Worm (Caenorhabditis elegans): ENCODE data around the gene K10D6.3.

K10D6.3 gene

ce11 chrV:11220415-11220814, 20.0 kb downstream of the K10D6.3 start:
- TF ChIP-seq ceh-36 (tag; optimal IDR thresholded peaks at IDR 0.05) (no peak), B0310.2 (tag; optimal IDR thresholded peaks at IDR 0.05) (no peak), pes-1 (GFP tag; IDR thresholded peaks at IDR 0.05) (no peak), ets-7 (tag; optimal IDR thresholded peaks at IDR 0.05) (no peak), sea-1 (GFP tag; conservative IDR thresholded peaks at IDR 0.05) (no peak), hmg-4 (GFP tag; optimal IDR thresholded peaks at IDR 0.05) (no peak), ceh-13 (GFP tag; optimal IDR thresholded peaks at IDR 0.05) (no peak), ama-1 (optimal IDR thresholded peaks at IDR 0.05) (no peak), flt-1 (GFP tag; IDR thresholded peaks at IDR 0.05) (no peak)

- TF ChIP-seq tbx-37 (GFP tag; conservative IDR thresholded peaks at IDR 0.05) (no peak), F13C5.2 (tag; optimal IDR thresholded peaks at IDR 0.05) (no peak)
Measured at ce11 chrV:11220936-11221335, 20.5 kb downstream of the K10D6.3 start, which contains the start of gene T19B10.2. TSS of gene T19B10.2 (plus strand) at chrV:11221302.

ce11 chrV:11223698-11224097, 23.3 kb downstream of the K10D6.3 start:
- no peak for TF ChIP-seq ama-1 (optimal IDR thresholded peaks at IDR 0.05)
- no peak for TF ChIP-seq hnd-1 (tag; optimal IDR thresholded peaks at IDR 0.05)

ce11 chrV:11225981-11226380, 25.6 kb downstream of the K10D6.3 start, which contains the start of gene bgal-1:
TSS of gene bgal-1 (minus strand) at chrV:11226018.
- TF ChIP-seq sea-1 (GFP tag; conservative IDR thresholded peaks at IDR 0.05), result no peak
- TF ChIP-seq tra-4 (tag; optimal IDR thresholded peaks at IDR 0.05), result no peak
- no peak for TF ChIP-seq B0310.2 (tag; optimal IDR thresholded peaks at IDR 0.05)
- no peak for TF ChIP-seq hmbx-1 (tag; optimal IDR thresholded peaks at IDR 0.05)
- TF ChIP-seq tbx-11 (GFP tag; IDR thresholded peaks at IDR 0.05), result no peak
- no peak for TF ChIP-seq ceh-36 (tag; optimal IDR thresholded peaks at IDR 0.05)
- TF ChIP-seq F13C5.2 (tag; optimal IDR thresholded peaks at IDR 0.05), result no peak
- no peak for TF ChIP-seq ceh-13 (GFP tag; optimal IDR thresholded peaks at IDR 0.05)
- TF ChIP-seq hnd-1 (tag; optimal IDR thresholded peaks at IDR 0.05), result no peak
- TF ChIP-seq aly-1 (tag; optimal IDR thresholded peaks at IDR 0.05), result no peak
- no peak for TF ChIP-seq ets-7 (tag; optimal IDR thresholded peaks at IDR 0.05)
- no peak for TF ChIP-seq tbx-37 (GFP tag; conservative IDR thresholded peaks at IDR 0.05)
- no peak for TF ChIP-seq pes-1 (GFP tag; IDR thresholded peaks at IDR 0.05)
- no peak for TF ChIP-seq ama-1 (optimal IDR thresholded peaks at IDR 0.05)
- TF ChIP-seq scrt-1 (GFP tag; IDR thresholded peaks at IDR 0.05), result no peak
- no peak for TF ChIP-seq hmg-4 (GFP tag; optimal IDR thresholded peaks at IDR 0.05)
- TF ChIP-seq flt-1 (GFP tag; IDR thresholded peaks at IDR 0.05), result no peak

ce11 chrV:11228653-11229173, 28.3 kb downstream of the K10D6.3 start, which contains the start of gene pqn-70:
TSS of gene pqn-70 (minus strand) at chrV:11228703.
- no peak for TF ChIP-seq B0310.2 (tag; optimal IDR thresholded peaks at IDR 0.05)
- no peak for TF ChIP-seq tra-4 (tag; optimal IDR thresholded peaks at IDR 0.05)
- TF ChIP-seq hmg-4 (GFP tag; optimal IDR thresholded peaks at IDR 0.05), result peak; percentile 60
- 0 out of 2 replicates have a peak, but pooled peaks have one; percentile 11 for TF ChIP-seq tbx-37 (GFP tag; conservative IDR thresholded peaks at IDR 0.05)
- TF ChIP-seq hmbx-1 (tag; optimal IDR thresholded peaks at IDR 0.05), result no peak
- TF ChIP-seq F13C5.2 (tag; optimal IDR thresholded peaks at IDR 0.05), result peak; percentile 39

ce11 chrV:11231177-11231576, 30.8 kb downstream of the K10D6.3 start:
- no peak for TF ChIP-seq ama-1 (optimal IDR thresholded peaks at IDR 0.05)
- TF ChIP-seq ceh-13 (GFP tag; optimal IDR thresholded peaks at IDR 0.05), result no peak
- TF ChIP-seq flt-1 (GFP tag; IDR thresholded peaks at IDR 0.05), result no peak
- TF ChIP-seq ceh-36 (tag; optimal IDR thresholded peaks at IDR 0.05), result no peak
- TF ChIP-seq hmg-4 (GFP tag; optimal IDR thresholded peaks at IDR 0.05), result no peak
- no peak for TF ChIP-seq B0310.2 (tag; optimal IDR thresholded peaks at IDR 0.05)
- no peak for TF ChIP-seq tra-4 (tag; optimal IDR thresholded peaks at IDR 0.05)
- TF ChIP-seq sea-1 (GFP tag; conservative IDR thresholded peaks at IDR 0.05), result no peak

ce11 chrV:11234350-11234749, 33.9 kb downstream of the K10D6.3 start, which contains the start of gene T19B10.5:
TSS of gene T19B10.5 (plus strand) at chrV:11234650.
- no peak for TF ChIP-seq scrt-1 (GFP tag; IDR thresholded peaks at IDR 0.05)
- no peak for TF ChIP-seq ets-7 (tag; optimal IDR thresholded peaks at IDR 0.05)
- no peak for TF ChIP-seq ceh-13 (GFP tag; optimal IDR thresholded peaks at IDR 0.05)
- no peak for TF ChIP-seq tbx-11 (GFP tag; IDR thresholded peaks at IDR 0.05)
- no peak for TF ChIP-seq ceh-36 (tag; optimal IDR thresholded peaks at IDR 0.05)
- no peak for TF ChIP-seq aly-1 (tag; optimal IDR thresholded peaks at IDR 0.05)
- TF ChIP-seq hnd-1 (tag; optimal IDR thresholded peaks at IDR 0.05), result no peak
- TF ChIP-seq pes-1 (GFP tag; IDR thresholded peaks at IDR 0.05), result no peak
- TF ChIP-seq tra-4 (tag; optimal IDR thresholded peaks at IDR 0.05), result no peak
- no peak for TF ChIP-seq hmbx-1 (tag; optimal IDR thresholded peaks at IDR 0.05)
- TF ChIP-seq flt-1 (GFP tag; IDR thresholded peaks at IDR 0.05), result no peak
- no peak for TF ChIP-seq ama-1 (optimal IDR thresholded peaks at IDR 0.05)
- no peak for TF ChIP-seq B0310.2 (tag; optimal IDR thresholded peaks at IDR 0.05)
- no peak for TF ChIP-seq sea-1 (GFP tag; conservative IDR thresholded peaks at IDR 0.05)
- TF ChIP-seq F13C5.2 (tag; optimal IDR thresholded peaks at IDR 0.05), result no peak
- TF ChIP-seq tbx-37 (GFP tag; conservative IDR thresholded peaks at IDR 0.05), result no peak
- no peak for TF ChIP-seq hmg-4 (GFP tag; optimal IDR thresholded peaks at IDR 0.05)

- TF ChIP-seq hmg-4 (GFP tag; optimal IDR thresholded peaks at IDR 0.05) (no peak), F13C5.2 (tag; optimal IDR thresholded peaks at IDR 0.05) (no peak), sea-1 (GFP tag; conservative IDR thresholded peaks at IDR 0.05) (no peak), hnd-1 (tag; optimal IDR thresholded peaks at IDR 0.05) (no peak), hmbx-1 (tag; optimal IDR thresholded peaks at IDR 0.05) (no peak), ceh-36 (tag; optimal IDR thresholded peaks at IDR 0.05) (no peak), tbx-37 (GFP tag; conservative IDR thresholded peaks at IDR 0.05) (no peak), pes-1 (GFP tag; IDR thresholded peaks at IDR 0.05) (no peak), B0310.2 (tag; optimal IDR thresholded peaks at IDR 0.05) (no peak), aly-1 (tag; optimal IDR thresholded peaks at IDR 0.05) (no peak), ceh-13 (GFP tag; optimal IDR thresholded peaks at IDR 0.05) (no peak), scrt-1 (GFP tag; IDR thresholded peaks at IDR 0.05) (no peak), tra-4 (tag; optimal IDR thresholded peaks at IDR 0.05) (no peak), ama-1 (optimal IDR thresholded peaks at IDR 0.05) (no peak), ets-7 (tag; optimal IDR thresholded peaks at IDR 0.05) (no peak), flt-1 (GFP tag; IDR thresholded peaks at IDR 0.05) (no peak), tbx-11 (GFP tag; IDR thresholded peaks at IDR 0.05) (no peak)
Measured at ce11 chrV:11235876-11236275, 35.5 kb downstream of the K10D6.3 start.

Data from whole organism, early embryonic.